Fruit fly (Drosophila melanogaster) whole organism, embryonic: ENCODE results near the gene Orp8.

Source experiments
- Antp ChIP-seq: fragments of 200-800 bp; sonication (Bioruptor generic); optimal IDR thresholded peaks from 3 replicates; lab custom pipeline; 2016; ENCODE audit warnings: missing biosample characterization, missing genetic modification characterization
- BtbVII ChIP-seq: fragments of 200-800 bp; sonication (Bioruptor generic); optimal IDR thresholded peaks from 3 replicates; lab custom pipeline; 2017; ENCODE audit warnings: missing biosample characterization, mild to moderate bottlenecking, missing genetic modification characterization
- CG1024 ChIP-seq: fragments of 200-800 bp; sonication (Bioruptor generic); IDR thresholded peaks from 2 replicates; pipeline ENCODE4 v1.3.6; 2022; ENCODE audit warnings: missing biosample characterization, missing genetic modification characterization
- CG10274 ChIP-seq: fragments of 200-800 bp; sonication (Bioruptor generic); optimal IDR thresholded peaks from 3 replicates; lab custom pipeline; 2017; ENCODE audit warnings: missing biosample characterization, mild to moderate bottlenecking, missing genetic modification characterization
- CG12071 ChIP-seq: fragments of 200-800 bp; sonication (Bioruptor generic); optimal IDR thresholded peaks from 3 replicates; lab custom pipeline; 2018; ENCODE audit warnings: missing biosample characterization, mild to moderate bottlenecking, missing genetic modification characterization
- CG13287 ChIP-seq: fragments of 200-800 bp; sonication (Bioruptor generic); IDR thresholded peaks from 2 replicates; pipeline ENCODE4 v1.3.6; 2022; ENCODE audit warnings: missing biosample characterization, missing genetic modification characterization; ENCODE audit not compliant: partially characterized antibody
- CG13296 ChIP-seq: fragments of 200-800 bp; sonication (Bioruptor generic); optimal IDR thresholded peaks from 3 replicates; lab custom pipeline; 2018; ENCODE audit warnings: missing biosample characterization, mild to moderate bottlenecking, missing genetic modification characterization
- CG15011 ChIP-seq: fragments of 200-800 bp; sonication (Bioruptor generic); optimal IDR thresholded peaks from 3 replicates; lab custom pipeline; 2018; ENCODE audit warnings: missing biosample characterization, mild to moderate bottlenecking, missing genetic modification characterization
- CG15073 ChIP-seq: fragments of 200-800 bp; sonication (Bioruptor generic); optimal IDR thresholded peaks from 2 replicates; lab custom pipeline; 2016; ENCODE audit warnings: missing biosample characterization, missing genetic modification characterization
- CG15696 ChIP-seq: fragments of 200-800 bp; sonication (Bioruptor generic); optimal IDR thresholded peaks from 2 replicates; lab custom pipeline; 2019; ENCODE audit warnings: missing biosample characterization, mild to moderate bottlenecking, missing genetic modification characterization, moderate library complexity
- CG1602 ChIP-seq: fragments of 200-800 bp; sonication (Bioruptor generic); optimal IDR thresholded peaks from 3 replicates; lab custom pipeline; 2016; ENCODE audit warnings: missing biosample characterization, missing genetic modification characterization
- CG17186 ChIP-seq: fragments of 200-800 bp; sonication (Bioruptor generic); optimal IDR thresholded peaks from 3 replicates; lab custom pipeline; 2017; ENCODE audit warnings: missing biosample characterization, missing genetic modification reagents, missing genetic modification characterization
- CG30020 ChIP-seq: fragments of 200-800 bp; optimal IDR thresholded peaks from 2 replicates; lab custom pipeline; 2019; ENCODE audit warnings: missing biosample characterization, mild to moderate bottlenecking, missing genetic modification characterization, moderate library complexity
- CG3065 ChIP-seq: fragments of 200-800 bp; sonication (Bioruptor generic); optimal IDR thresholded peaks from 2 replicates; lab custom pipeline; 2016; ENCODE audit warnings: missing biosample characterization, missing genetic modification characterization
- CG32767 ChIP-seq: fragments of 200-800 bp; sonication (Bioruptor generic); IDR thresholded peaks from 2 replicates; pipeline ENCODE4 v1.3.6; 2022; ENCODE audit warnings: missing biosample characterization, missing genetic modification characterization
- CG34376 ChIP-seq: fragments of 200-800 bp; sonication (Bioruptor generic); optimal IDR thresholded peaks from 2 replicates; lab custom pipeline; 2018; ENCODE audit warnings: missing biosample characterization, mild to moderate bottlenecking, missing genetic modification characterization
- CG4820 ChIP-seq: fragments of 200-800 bp; sonication (Bioruptor generic); optimal IDR thresholded peaks from 3 replicates; lab custom pipeline; 2016; ENCODE audit warnings: missing biosample characterization, missing genetic modification characterization
- CG6813 ChIP-seq: fragments of 200-800 bp; sonication (Bioruptor generic); optimal IDR thresholded peaks from 2 replicates; lab custom pipeline; 2017; ENCODE audit warnings: missing biosample characterization, missing genetic modification characterization, mild to moderate bottlenecking, moderate library complexity, missing genetic modification reagents
- CG8924 ChIP-seq: fragments of 200-800 bp; optimal IDR thresholded peaks from 3 replicates; lab custom pipeline; 2019; ENCODE audit warnings: missing biosample characterization, mild to moderate bottlenecking, missing genetic modification characterization, moderate library complexity
- CG9727 ChIP-seq: fragments of 200-800 bp; sonication (Bioruptor generic); optimal IDR thresholded peaks from 3 replicates; lab custom pipeline; 2017; ENCODE audit warnings: missing biosample characterization, mild to moderate bottlenecking, missing genetic modification characterization
- CHES-1-like ChIP-seq: fragments of 200-800 bp; sonication (Bioruptor generic); optimal IDR thresholded peaks from 2 replicates; lab custom pipeline; 2016; ENCODE audit warnings: missing biosample characterization, missing genetic modification characterization
- D ChIP-seq, 2 experiments: fragments of 200-800 bp in 1 of 2; fragments of >200 bp in 1 of 2; sonication (Bioruptor generic) in 1 of 2; optimal IDR thresholded peaks; 2 replicates in 1 of 2; 3 replicates in 1 of 2; lab custom pipeline; 2017; ENCODE audit warnings: mild to moderate bottlenecking in 1 of 2, missing biosample characterization in 1 of 2, missing genetic modification characterization in 1 of 2, missing genetic modification reagents in 1 of 2
- Dbx ChIP-seq: fragments of 200-800 bp; sonication (Bioruptor generic); IDR thresholded peaks from 3 replicates; pipeline ENCODE4 v1.3.6; 2022; ENCODE audit warnings: missing biosample characterization, missing genetic modification characterization
- H15 ChIP-seq: fragments of 200-800 bp; sonication (Bioruptor generic); IDR thresholded peaks from 3 replicates; pipeline ENCODE4 v1.3.6; 2022; ENCODE audit warnings: missing biosample characterization, missing genetic modification characterization
- HLHmδ ChIP-seq: fragments of 200-800 bp; sonication (Bioruptor generic); optimal IDR thresholded peaks from 2 replicates; lab custom pipeline; 2018; ENCODE audit warnings: missing biosample characterization, mild to moderate bottlenecking, missing genetic modification characterization, moderate library complexity
- Hsf ChIP-seq: fragments of 200-800 bp; sonication (Bioruptor generic); optimal IDR thresholded peaks from 3 replicates; lab custom pipeline; 2016; ENCODE audit warnings: missing biosample characterization, missing genetic modification characterization
- Nf-YC ChIP-seq: fragments of 200-800 bp; optimal IDR thresholded peaks from 3 replicates; lab custom pipeline; 2019; ENCODE audit warnings: missing biosample characterization, mild to moderate bottlenecking, missing genetic modification characterization, moderate library complexity
- Oli ChIP-seq: fragments of 200-800 bp; sonication (Bioruptor generic); optimal IDR thresholded peaks from 2 replicates; lab custom pipeline; 2018; ENCODE audit warnings: missing biosample characterization, mild to moderate bottlenecking, missing genetic modification characterization, moderate library complexity
- Rfx ChIP-seq: fragments of 200-800 bp; sonication (Bioruptor generic); IDR thresholded peaks from 2 replicates; pipeline ENCODE4 v1.3.6; 2022; ENCODE audit warnings: missing biosample characterization, missing genetic modification characterization
- ac ChIP-seq: fragments of 200-800 bp; sonication (Bioruptor generic); optimal IDR thresholded peaks from 3 replicates; lab custom pipeline; 2017; ENCODE audit warnings: missing biosample characterization, mild to moderate bottlenecking, missing genetic modification characterization
- cato ChIP-seq: fragments of 200-800 bp; sonication (Bioruptor generic); optimal IDR thresholded peaks from 2 replicates; lab custom pipeline; 2016; ENCODE audit warnings: missing biosample characterization, missing genetic modification characterization, borderline replicate concordance
- dimm ChIP-seq: fragments of 200-800 bp; sonication (Bioruptor generic); IDR thresholded peaks from 2 replicates; pipeline ENCODE4 v1.3.6; 2022; ENCODE audit warnings: missing biosample characterization, missing genetic modification characterization
- dmrt11E ChIP-seq: fragments of 200-800 bp; sonication (Bioruptor generic); optimal IDR thresholded peaks from 3 replicates; lab custom pipeline; 2018; ENCODE audit warnings: missing biosample characterization, mild to moderate bottlenecking, missing genetic modification characterization, moderate library complexity
- dpn ChIP-seq, 2 experiments: fragments of 200-800 bp; sonication (Bioruptor generic); optimal IDR thresholded peaks; 3 replicates each; lab custom pipeline; 2016; ENCODE audit warnings: missing biosample characterization in 2 of 2, missing genetic modification characterization in 2 of 2
- exex ChIP-seq: fragments of 200-800 bp; sonication (Bioruptor generic); optimal IDR thresholded peaks from 4 replicates; lab custom pipeline; 2018; ENCODE audit warnings: missing biosample characterization, mild to moderate bottlenecking, missing genetic modification characterization, moderate library complexity
- gro ChIP-seq: fragments of 200-800 bp; sonication (Bioruptor generic); optimal IDR thresholded peaks from 2 replicates; lab custom pipeline; 2016; ENCODE audit warnings: missing biosample characterization, missing genetic modification characterization
- gsb ChIP-seq: fragments of 200-800 bp; sonication (Bioruptor generic); IDR thresholded peaks from 2 replicates; pipeline ENCODE4 v1.3.6; 2022; ENCODE audit warnings: missing biosample characterization, missing genetic modification characterization
- hb ChIP-seq: fragments of 200-800 bp; sonication (Bioruptor generic); IDR thresholded peaks from 3 replicates; pipeline ENCODE4 v1.3.6; 2022; ENCODE audit warnings: missing biosample characterization, missing genetic modification characterization; ENCODE audit not compliant: partially characterized antibody
- jing ChIP-seq: fragments of 200-800 bp; sonication (Bioruptor generic); optimal IDR thresholded peaks from 2 replicates; lab custom pipeline; 2018; ENCODE audit warnings: missing biosample characterization, mild to moderate bottlenecking, missing genetic modification characterization
- pfk ChIP-seq: fragments of 200-800 bp; sonication (Bioruptor generic); optimal IDR thresholded peaks from 2 replicates; lab custom pipeline; 2018; ENCODE audit warnings: missing biosample characterization, mild to moderate bottlenecking, missing genetic modification characterization, moderate library complexity
- pho ChIP-seq: fragments of 200-800 bp; sonication (Bioruptor generic); optimal IDR thresholded peaks from 2 replicates; lab custom pipeline; 2016; ENCODE audit warnings: missing biosample characterization, missing genetic modification characterization
- psq ChIP-seq: fragments of 200-800 bp; sonication (Bioruptor generic); optimal IDR thresholded peaks from 2 replicates; lab custom pipeline; 2017; ENCODE audit warnings: missing biosample characterization, missing genetic modification characterization
- sc ChIP-seq, 3 experiments: fragments of >200 bp in 2 of 3; fragments of 200-800 bp in 1 of 3; sonication (Bioruptor generic) in 1 of 3; optimal IDR thresholded peaks; 2 replicates in 2 of 3; 3 replicates in 1 of 3; lab custom pipeline; 2017; ENCODE audit warnings: mild to moderate bottlenecking in 1 of 3, missing biosample characterization in 1 of 3, missing genetic modification characterization in 1 of 3, missing genetic modification reagents in 1 of 3
- schlank ChIP-seq: fragments of 200-800 bp; sonication (Bioruptor generic); optimal IDR thresholded peaks from 2 replicates; lab custom pipeline; 2018; ENCODE audit warnings: missing biosample characterization, mild to moderate bottlenecking, missing genetic modification characterization
- sug ChIP-seq: fragments of 200-800 bp; optimal IDR thresholded peaks from 2 replicates; lab custom pipeline; 2019; ENCODE audit warnings: missing biosample characterization, mild to moderate bottlenecking, missing genetic modification characterization, moderate library complexity
- tio ChIP-seq: fragments of 200-800 bp; sonication (Bioruptor generic); optimal IDR thresholded peaks from 2 replicates; lab custom pipeline; 2017; ENCODE audit warnings: missing biosample characterization, missing genetic modification characterization, inconsistent platforms
- unpg ChIP-seq: fragments of 200-800 bp; sonication (Bioruptor generic); optimal IDR thresholded peaks from 3 replicates; lab custom pipeline; 2018; ENCODE audit warnings: missing biosample characterization, mild to moderate bottlenecking, missing genetic modification characterization, moderate library complexity
- vvl ChIP-seq: fragments of 200-800 bp; sonication (Bioruptor generic); IDR thresholded peaks from 2 replicates; pipeline ENCODE4 v1.3.6; 2022; ENCODE audit warnings: missing biosample characterization, missing genetic modification characterization

Orp8 gene

dm6 chr3R:20285678-20286449 is 23.3 kb upstream of the Orp8 start (continued):
- TF ChIP-seq Nf-YC (tag; lab: Kevin White, UChicago): no peak
- TF ChIP-seq Antp (GFP tag; lab: Kevin White, UChicago): peak; percentile 55
- peak; percentile 90 for TF ChIP-seq CG6813 (GFP tag; lab: Kevin White, UChicago)
- no peak for TF ChIP-seq exex (tag; lab: Kevin White, UChicago)
- no peak for TF ChIP-seq dpn (GFP tag; optimal IDR thresholded peaks at IDR 0.05; lab: Kevin White, UChicago)
- TF ChIP-seq dimm (GFP tag; lab: Robert Waterston, UW): peak; percentile 60; the same call in 1 of the 2 replicates
- no peak for TF ChIP-seq schlank
- no peak for TF ChIP-seq ac (GFP tag; lab: Kevin White, UChicago)
- TF ChIP-seq CG15696: peak; percentile 69
- TF ChIP-seq Oli (tag; lab: Kevin White, UChicago): no peak
- TF ChIP-seq H15 (GFP tag; lab: Robert Waterston, UW): no peak
- peak; percentile 38 for TF ChIP-seq CG1602 (GFP tag; lab: Kevin White, UChicago)
- peak; percentile 61 for TF ChIP-seq CG4820 (GFP tag; lab: Kevin White, UChicago)
- peak; percentile 57 for TF ChIP-seq psq (GFP tag; lab: Kevin White, UChicago)
- TF ChIP-seq CG1024 (GFP tag; lab: Robert Waterston, UW): peak; percentile 84; the same call in 1 of the 2 replicates
- TF ChIP-seq jing (GFP tag; lab: Kevin White, UChicago): no peak
- peak; percentile 78 for TF ChIP-seq CG9727 (GFP tag; lab: Kevin White, UChicago)
- peak; percentile 11 for TF ChIP-seq BtbVII (GFP tag; lab: Kevin White, UChicago)
- TF ChIP-seq CG17186: peak; percentile 75
- TF ChIP-seq Hsf (GFP tag; lab: Kevin White, UChicago): no peak
- no peak for TF ChIP-seq gro (GFP tag; lab: Kevin White, UChicago)
- TF ChIP-seq HLHmδ (GFP tag; lab: Kevin White, UChicago): peak; percentile 71
- no peak for TF ChIP-seq CG10274
- peak; percentile 53 for TF ChIP-seq vvl (GFP tag; lab: Robert Waterston, UW)
- peak; percentile 26 for TF ChIP-seq tio (GFP tag; lab: Kevin White, UChicago)
- no peak for TF ChIP-seq CG13296
- peak; percentile 58 for TF ChIP-seq CG15011 (GFP tag; lab: Kevin White, UChicago)
- peak; percentile 49 for TF ChIP-seq unpg
- TF ChIP-seq CG15073: no peak
- TF ChIP-seq gsb (GFP tag; lab: Robert Waterston, UW): no peak
- TF ChIP-seq Dbx: no peak
- TF ChIP-seq hb (GFP tag; lab: Robert Waterston, UW): no peak
- peak; percentile 36 for TF ChIP-seq CG3065 (GFP tag; lab: Kevin White, UChicago)
- TF ChIP-seq CG34376 (GFP tag; lab: Kevin White, UChicago): no peak
- peak; percentile 67 for TF ChIP-seq dmrt11E
- TF ChIP-seq Rfx (GFP tag; lab: Robert Waterston, UW): no peak
- TF ChIP-seq CG13287 (GFP tag; lab: Robert Waterston, UW): no peak
- peak; percentile 50 for TF ChIP-seq CG8924 (tag; lab: Kevin White, UChicago)
- no peak for TF ChIP-seq pfk (GFP tag; lab: Kevin White, UChicago)
- peak; percentile 26; the same call in 1 of the 2 replicates for TF ChIP-seq CG32767 (GFP tag; lab: Robert Waterston, UW)
- TF ChIP-seq CHES-1-like (GFP tag; lab: Kevin White, UChicago): no peak
- no peak for TF ChIP-seq D (optimal IDR thresholded peaks at IDR 0.05; lab: Kevin White, UChicago)
- peak; percentile 87 for TF ChIP-seq D (GFP tag; optimal IDR thresholded peaks at IDR 0.05; lab: Kevin White, UChicago)
- no peak for TF ChIP-seq sug (tag; lab: Kevin White, UChicago)
- TF ChIP-seq sc (optimal IDR thresholded peaks at IDR 0.05; lab: Kevin White, UChicago): no peak
- TF ChIP-seq sc (GFP tag; optimal IDR thresholded peaks at IDR 0.05; lab: Kevin White, UChicago): peak; percentile 82
- no peak for TF ChIP-seq CG30020
- TF ChIP-seq CG12071 (GFP tag; lab: Kevin White, UChicago): peak; percentile 73
- no peak for TF ChIP-seq pho (GFP tag; lab: Kevin White, UChicago)
- TF ChIP-seq cato (GFP tag; lab: Kevin White, UChicago): peak; percentile 52
